Fruit fly (Drosophila melanogaster) whole organism, embryonic: Measurements from ENCODE around the gene rdog.

Source experiments
- ATbp ChIP-seq: fragments of 200-800 bp; sonication (Bioruptor generic); optimal IDR thresholded peaks from 2 replicates; lab custom pipeline; 2017; ENCODE audit warnings: missing biosample characterization, mild to moderate bottlenecking, missing genetic modification characterization, missing genetic modification reagents
- Adf1 ChIP-seq: fragments of 200-800 bp; sonication (Bioruptor generic); IDR thresholded peaks from 2 replicates; pipeline ENCODE4 v1.3.6; 2022; ENCODE audit warnings: missing biosample characterization, missing genetic modification characterization
- B-H2 ChIP-seq: fragments of 200-800 bp; sonication (Bioruptor generic); optimal IDR thresholded peaks from 2 replicates; lab custom pipeline; 2018; ENCODE audit warnings: missing biosample characterization, mild to moderate bottlenecking, missing genetic modification characterization
- CG10209 ChIP-seq: fragments of 200-800 bp; sonication (Bioruptor generic); optimal IDR thresholded peaks from 3 replicates; lab custom pipeline; 2017; ENCODE audit warnings: missing biosample characterization, mild to moderate bottlenecking, missing genetic modification characterization, missing genetic modification reagents
- CG11398 ChIP-seq: fragments of 200-800 bp; sonication (Bioruptor generic); optimal IDR thresholded peaks from 2 replicates; lab custom pipeline; 2016; ENCODE audit warnings: missing biosample characterization, missing genetic modification characterization
- CG11560 ChIP-seq: fragments of 200-800 bp; sonication (Bioruptor generic); IDR thresholded peaks from 3 replicates; pipeline ENCODE4 v1.3.6; 2022; ENCODE audit warnings: missing biosample characterization, missing genetic modification characterization
- CG12071 ChIP-seq: fragments of 200-800 bp; sonication (Bioruptor generic); optimal IDR thresholded peaks from 3 replicates; lab custom pipeline; 2018; ENCODE audit warnings: missing biosample characterization, mild to moderate bottlenecking, missing genetic modification characterization
- CG13894 ChIP-seq: fragments of 200-800 bp; sonication (Bioruptor generic); optimal IDR thresholded peaks from 3 replicates; lab custom pipeline; 2018; ENCODE audit warnings: missing biosample characterization, mild to moderate bottlenecking, missing genetic modification characterization, moderate library complexity
- CG1647 ChIP-seq: fragments of 200-800 bp; sonication (Bioruptor generic); optimal IDR thresholded peaks from 3 replicates; lab custom pipeline; 2016; ENCODE audit warnings: missing biosample characterization, missing genetic modification characterization
- CG16863 ChIP-seq: fragments of 200-800 bp; sonication (Bioruptor generic); optimal IDR thresholded peaks from 3 replicates; lab custom pipeline; 2016; ENCODE audit warnings: missing biosample characterization, missing genetic modification characterization
- CG17829 ChIP-seq: fragments of 200-800 bp; optimal IDR thresholded peaks from 2 replicates; lab custom pipeline; 2019; ENCODE audit warnings: missing biosample characterization, mild to moderate bottlenecking, missing genetic modification characterization, moderate library complexity
- CG18476 ChIP-seq: fragments of 200-800 bp; sonication (Bioruptor generic); optimal IDR thresholded peaks from 2 replicates; lab custom pipeline; 2016; ENCODE audit warnings: missing biosample characterization, mild to moderate bottlenecking, missing genetic modification characterization
- CG3281 ChIP-seq: fragments of 200-800 bp; sonication (Bioruptor generic); optimal IDR thresholded peaks from 3 replicates; lab custom pipeline; 2017; ENCODE audit warnings: missing biosample characterization, mild to moderate bottlenecking, missing genetic modification characterization
- CG4707 ChIP-seq: fragments of 200-800 bp; sonication (Bioruptor generic); optimal IDR thresholded peaks from 2 replicates; lab custom pipeline; 2018; ENCODE audit warnings: missing biosample characterization, mild to moderate bottlenecking, missing genetic modification characterization, moderate library complexity
- CG6175 ChIP-seq: fragments of 200-800 bp; sonication (Bioruptor generic); IDR thresholded peaks from 3 replicates; pipeline ENCODE4 v1.3.6; 2022; ENCODE audit warnings: missing biosample characterization, missing genetic modification characterization
- CG6689 ChIP-seq: fragments of 200-800 bp; sonication (Bioruptor generic); IDR thresholded peaks from 2 replicates; pipeline ENCODE4 v1.3.6; 2022; ENCODE audit warnings: missing biosample characterization, missing genetic modification characterization
- CG7556 ChIP-seq: fragments of 200-800 bp; sonication (Bioruptor generic); optimal IDR thresholded peaks from 2 replicates; lab custom pipeline; 2017; ENCODE audit warnings: missing biosample characterization, mild to moderate bottlenecking, missing genetic modification characterization
- CG8281 ChIP-seq: fragments of 200-800 bp; sonication (Bioruptor generic); optimal IDR thresholded peaks from 2 replicates; lab custom pipeline; 2018; ENCODE audit warnings: missing biosample characterization, mild to moderate bottlenecking, missing genetic modification characterization, moderate library complexity
- CG8478 ChIP-seq: fragments of >200 bp; optimal IDR thresholded peaks from 2 replicates; lab custom pipeline; 2018
- CHES-1-like ChIP-seq: fragments of 200-800 bp; sonication (Bioruptor generic); optimal IDR thresholded peaks from 2 replicates; lab custom pipeline; 2016; ENCODE audit warnings: missing biosample characterization, missing genetic modification characterization
- CTCF ChIP-seq: fragments of 200-800 bp; sonication (Bioruptor generic); optimal IDR thresholded peaks from 2 replicates; lab custom pipeline; 2017; ENCODE audit warnings: missing biosample characterization, mild to moderate bottlenecking, missing genetic modification characterization, moderate library complexity
- D19B ChIP-seq: fragments of 200-800 bp; sonication (Bioruptor generic); optimal IDR thresholded peaks from 2 replicates; lab custom pipeline; 2017; ENCODE audit warnings: missing biosample characterization, mild to moderate bottlenecking, missing genetic modification characterization
- Ets97D ChIP-seq: fragments of 200-800 bp; sonication (Bioruptor generic); optimal IDR thresholded peaks from 3 replicates; lab custom pipeline; 2016; ENCODE audit warnings: missing biosample characterization, missing genetic modification characterization
- HHEX ChIP-seq: fragments of 200-800 bp; sonication (Bioruptor generic); optimal IDR thresholded peaks from 3 replicates; lab custom pipeline; 2017; ENCODE audit warnings: missing biosample characterization, mild to moderate bottlenecking, missing genetic modification characterization, missing genetic modification reagents
- Hmx ChIP-seq: fragments of 200-800 bp; sonication (Bioruptor generic); optimal IDR thresholded peaks from 2 replicates; lab custom pipeline; 2016; ENCODE audit warnings: missing biosample characterization, missing genetic modification characterization
- Hr51 ChIP-seq, 2 experiments: fragments of 200-800 bp; sonication (Bioruptor generic); optimal IDR thresholded peaks; 2 replicates in 1 of 2; 3 replicates in 1 of 2; lab custom pipeline; 2016 to 2018; ENCODE audit warnings: missing biosample characterization in 2 of 2, missing genetic modification characterization in 2 of 2, mild to moderate bottlenecking in 1 of 2, moderate library complexity in 1 of 2
- Jarid2 ChIP-seq: fragments of 200-800 bp; sonication (Bioruptor generic); optimal IDR thresholded peaks from 3 replicates; lab custom pipeline; 2017; ENCODE audit warnings: mild to moderate bottlenecking, missing biosample characterization, missing genetic modification reagents, missing genetic modification characterization
- Lim3 ChIP-seq: fragments of 200-800 bp; sonication (Bioruptor generic); IDR thresholded peaks from 2 replicates; pipeline ENCODE4 v1.3.6; 2022; ENCODE audit warnings: missing biosample characterization, missing genetic modification characterization
- Spps ChIP-seq: fragments of 200-800 bp; sonication (Bioruptor generic); optimal IDR thresholded peaks from 2 replicates; lab custom pipeline; 2018; ENCODE audit warnings: missing biosample characterization, mild to moderate bottlenecking, missing genetic modification characterization
- al ChIP-seq: fragments of 200-800 bp; sonication (Bioruptor generic); IDR thresholded peaks from 2 replicates; pipeline ENCODE4 v1.3.6; 2022; ENCODE audit warnings: missing biosample characterization, missing genetic modification characterization
- ase ChIP-seq: fragments of 200-800 bp; sonication (Bioruptor generic); IDR thresholded peaks from 3 replicates; pipeline ENCODE4 v1.3.6; 2022; ENCODE audit warnings: missing biosample characterization, missing genetic modification characterization
- cg ChIP-seq: fragments of 200-800 bp; sonication (Bioruptor generic); optimal IDR thresholded peaks from 3 replicates; lab custom pipeline; 2019; ENCODE audit warnings: missing biosample characterization, mild to moderate bottlenecking, missing genetic modification characterization, moderate library complexity
- dmrt11E ChIP-seq: fragments of 200-800 bp; sonication (Bioruptor generic); optimal IDR thresholded peaks from 3 replicates; lab custom pipeline; 2018; ENCODE audit warnings: missing biosample characterization, mild to moderate bottlenecking, missing genetic modification characterization, moderate library complexity
- en ChIP-seq: fragments of 200-800 bp; sonication (Bioruptor generic); optimal IDR thresholded peaks from 2 replicates; lab custom pipeline; 2016; ENCODE audit warnings: missing biosample characterization, missing genetic modification characterization
- esg ChIP-seq: fragments of 200-800 bp; sonication (Bioruptor generic); conservative IDR thresholded peaks from 2 replicates; pipeline ENCODE4 v1.3.6; 2022; ENCODE audit warnings: missing biosample characterization, missing genetic modification characterization
- exex ChIP-seq: fragments of 200-800 bp; sonication (Bioruptor generic); optimal IDR thresholded peaks from 4 replicates; lab custom pipeline; 2018; ENCODE audit warnings: missing biosample characterization, mild to moderate bottlenecking, missing genetic modification characterization, moderate library complexity
- fd102C ChIP-seq: fragments of 200-800 bp; sonication (Bioruptor generic); optimal IDR thresholded peaks from 2 replicates; lab custom pipeline; 2018; ENCODE audit warnings: missing biosample characterization, mild to moderate bottlenecking, missing genetic modification characterization, moderate library complexity
- h ChIP-seq: fragments of >200 bp; optimal IDR thresholded peaks from 2 replicates; lab custom pipeline; 2017
- ham ChIP-seq: fragments of 200-800 bp; sonication (Bioruptor generic); IDR thresholded peaks from 2 replicates; pipeline ENCODE4 v1.3.6; 2022; ENCODE audit warnings: missing biosample characterization, missing genetic modification characterization
- insv ChIP-seq, 2 experiments: fragments of 200-800 bp; sonication (Bioruptor generic); optimal IDR thresholded peaks; 3 replicates each; lab custom pipeline; 2016 to 2018; ENCODE audit warnings: missing biosample characterization in 2 of 2, missing genetic modification characterization in 2 of 2
- luna ChIP-seq: fragments of 200-800 bp; sonication (Bioruptor generic); optimal IDR thresholded peaks from 2 replicates; lab custom pipeline; 2016; ENCODE audit warnings: missing biosample characterization, missing genetic modification characterization
- phol ChIP-seq: fragments of 200-800 bp; sonication (Bioruptor generic); optimal IDR thresholded peaks from 3 replicates; lab custom pipeline; 2018; ENCODE audit warnings: missing biosample characterization, mild to moderate bottlenecking, missing genetic modification characterization, moderate library complexity
- psq ChIP-seq: fragments of 200-800 bp; sonication (Bioruptor generic); optimal IDR thresholded peaks from 2 replicates; lab custom pipeline; 2017; ENCODE audit warnings: missing biosample characterization, missing genetic modification characterization
- row ChIP-seq: fragments of 200-800 bp; sonication (Bioruptor generic); IDR thresholded peaks from 3 replicates; pipeline ENCODE4 v1.3.6; 2022; ENCODE audit warnings: missing biosample characterization, missing genetic modification characterization
- scrt ChIP-seq: fragments of 200-800 bp; sonication (Bioruptor generic); optimal IDR thresholded peaks from 2 replicates; lab custom pipeline; 2018; ENCODE audit warnings: missing biosample characterization, mild to moderate bottlenecking, missing genetic modification characterization, moderate library complexity
- seq ChIP-seq: fragments of 200-800 bp; sonication (Bioruptor generic); IDR thresholded peaks from 2 replicates; pipeline ENCODE4 v1.3.6; 2022; ENCODE audit warnings: missing biosample characterization, missing genetic modification characterization
- sima ChIP-seq: fragments of 200-800 bp; sonication (Bioruptor generic); optimal IDR thresholded peaks from 2 replicates; lab custom pipeline; 2016; ENCODE audit warnings: missing biosample characterization, missing genetic modification characterization
- sisA ChIP-seq: fragments of 200-800 bp; sonication (Bioruptor generic); IDR thresholded peaks from 2 replicates; pipeline ENCODE4 v1.3.6; 2022; ENCODE audit warnings: missing biosample characterization, missing genetic modification characterization
- sna ChIP-seq: fragments of 200-800 bp; sonication (Bioruptor generic); IDR thresholded peaks from 2 replicates; pipeline ENCODE4 v1.3.6; 2022; ENCODE audit warnings: missing biosample characterization, missing genetic modification characterization; ENCODE audit not compliant: partially characterized antibody
- trem ChIP-seq: fragments of 200-800 bp; optimal IDR thresholded peaks from 3 replicates; lab custom pipeline; 2019; ENCODE audit warnings: missing biosample characterization, mild to moderate bottlenecking, missing genetic modification characterization, moderate library complexity
- ttk ChIP-seq: fragments of 200-800 bp; sonication (Bioruptor generic); IDR thresholded peaks from 2 replicates; pipeline ENCODE4 v2.1.2; 2022; ENCODE audit warnings: missing biosample characterization, missing genetic modification characterization
- zen2 ChIP-seq: fragments of 200-800 bp; sonication (Bioruptor generic); IDR thresholded peaks from 3 replicates; pipeline ENCODE4 v1.3.6; 2022; ENCODE audit warnings: missing biosample characterization, missing genetic modification characterization; ENCODE audit not compliant: partially characterized antibody

Gene rdog

DNA sequence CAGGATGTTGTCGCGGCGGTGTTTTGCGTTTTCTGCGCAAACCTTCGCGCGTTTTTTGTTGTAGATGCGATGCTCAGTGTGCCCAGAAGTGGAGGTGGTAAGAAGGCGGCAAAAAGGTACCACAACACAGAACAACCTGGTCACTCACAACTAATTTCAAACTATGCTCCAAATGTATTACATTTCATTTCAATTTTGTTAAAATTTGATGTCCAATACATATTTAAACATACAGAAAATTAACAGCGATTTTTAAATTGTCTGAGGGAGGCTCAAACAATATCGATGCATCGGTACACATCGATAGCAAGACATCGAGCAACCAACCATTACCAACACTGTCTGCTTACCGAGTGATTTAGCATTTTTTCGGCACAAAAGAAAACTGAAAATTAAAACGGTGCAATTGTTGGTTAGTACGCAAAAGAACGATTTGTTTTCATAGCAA, 4.7 kb upstream of the rdog start, which contains the start of the genes Slbp and Rpn2 (continued):
- TF ChIP-seq dmrt11E (peak; percentile 9), CG7556 (GFP tag; lab: Kevin White, UChicago) (peak; percentile 7), row (GFP tag; lab: Robert Waterston, UW) (peak; percentile 58; the same call in 2 of the 3 replicates), al (GFP tag; lab: Robert Waterston, UW) (no peak), CG18476 (no peak), ase (no peak), CG8478 (lab: Kevin White, UChicago) (no peak), sisA (no peak), CHES-1-like (GFP tag; lab: Kevin White, UChicago) (peak; percentile 80), zen2 (GFP tag; lab: Robert Waterston, UW) (peak; percentile 87; the same call in 2 of the 3 replicates), sna (GFP tag; lab: Robert Waterston, UW) (peak; percentile 92), sima (no peak), en (GFP tag; lab: Kevin White, UChicago) (peak; percentile 15), CG3281 (peak; percentile 20), scrt (no peak), psq (GFP tag; lab: Kevin White, UChicago) (no peak), CTCF (GFP tag; lab: Kevin White, UChicago) (no peak), CG6175 (GFP tag; lab: Robert Waterston, UW) (no peak), CG1647 (GFP tag; lab: Kevin White, UChicago) (peak; percentile 41), CG6689 (GFP tag; lab: Robert Waterston, UW) (no peak), ham (GFP tag; lab: Robert Waterston, UW) (no peak), exex (tag; lab: Kevin White, UChicago) (peak; percentile 30), B-H2 (GFP tag; lab: Kevin White, UChicago) (peak; percentile 62), insv (GFP tag; optimal IDR thresholded peaks at IDR 0.05; lab: Kevin White, UChicago) (peak in 1 of 2 experiments; percentile 69), ATbp (GFP tag; lab: Kevin White, UChicago) (no peak), seq (GFP tag; lab: Robert Waterston, UW) (no peak), esg (GFP tag; lab: Robert Waterston, UW) (no peak), phol (tag; lab: Kevin White, UChicago) (peak; percentile 71), HHEX (GFP tag; lab: Kevin White, UChicago) (peak; percentile 1), h (lab: Kevin White, UChicago) (no peak), CG17829 (tag; lab: Kevin White, UChicago) (peak; percentile 64), CG10209 (peak; percentile 1), trem (tag; lab: Kevin White, UChicago) (peak; percentile 91), cg (GFP tag; lab: Kevin White, UChicago) (no peak), fd102C (GFP tag; lab: Kevin White, UChicago) (no peak), ttk (GFP tag; lab: Robert Waterston, UW) (no peak), CG4707 (no peak), Hmx (no peak), CG13894 (tag; lab: Kevin White, UChicago) (no peak), CG16863 (GFP tag; lab: Kevin White, UChicago) (peak; percentile 33), Hr51 (GFP tag; optimal IDR thresholded peaks at IDR 0.05; lab: Kevin White, UChicago) (peak; percentile 6 to 37), D19B (GFP tag; lab: Kevin White, UChicago) (no peak), luna (GFP tag; lab: Kevin White, UChicago) (no peak), CG11398 (GFP tag; lab: Kevin White, UChicago) (no peak), CG8281 (tag; lab: Kevin White, UChicago) (no peak), Ets97D (peak; percentile 87), Lim3 (GFP tag; lab: Robert Waterston, UW) (no peak), CG11560 (no peak), CG12071 (GFP tag; lab: Kevin White, UChicago) (no peak), Jarid2 (GFP tag; lab: Kevin White, UChicago) (no peak), Adf1 (GFP tag; lab: Robert Waterston, UW) (no peak), Spps (peak; percentile 20)
